Fruit fly (Drosophila melanogaster) whole organism, embryonic: ENCODE data around the gene ClC-c.

ENCODE experiments used
- BtbVII ChIP-seq: fragments of 200-800 bp; sonication (Bioruptor generic); optimal IDR thresholded peaks from 3 replicates; lab custom pipeline; 2017; ENCODE audit warnings: missing biosample characterization, mild to moderate bottlenecking, missing genetic modification characterization
- C15 ChIP-seq: fragments of 200-800 bp; sonication (Bioruptor generic); IDR thresholded peaks from 3 replicates; pipeline ENCODE4 v1.3.6; 2022; ENCODE audit warnings: missing biosample characterization, missing genetic modification characterization
- CG10267 ChIP-seq: fragments of 200-800 bp; sonication (Bioruptor generic); optimal IDR thresholded peaks from 2 replicates; lab custom pipeline; 2018; ENCODE audit warnings: missing biosample characterization, mild to moderate bottlenecking, missing genetic modification characterization, moderate library complexity
- CG10959 ChIP-seq: fragments of 200-800 bp; sonication (Bioruptor generic); IDR thresholded peaks from 2 replicates; pipeline ENCODE4 v1.3.6; 2022; ENCODE audit warnings: missing biosample characterization, missing genetic modification characterization
- CG11398 ChIP-seq: fragments of 200-800 bp; sonication (Bioruptor generic); optimal IDR thresholded peaks from 2 replicates; lab custom pipeline; 2016; ENCODE audit warnings: missing biosample characterization, missing genetic modification characterization
- CG12155 ChIP-seq: fragments of 200-800 bp; sonication (Bioruptor generic); optimal IDR thresholded peaks from 3 replicates; lab custom pipeline; 2016; ENCODE audit warnings: missing biosample characterization, missing genetic modification characterization
- CG12942 ChIP-seq: fragments of 200-800 bp; sonication (Bioruptor generic); optimal IDR thresholded peaks from 3 replicates; lab custom pipeline; 2016; ENCODE audit warnings: missing biosample characterization, missing genetic modification characterization
- CG13894 ChIP-seq: fragments of 200-800 bp; sonication (Bioruptor generic); optimal IDR thresholded peaks from 3 replicates; lab custom pipeline; 2018; ENCODE audit warnings: missing biosample characterization, mild to moderate bottlenecking, missing genetic modification characterization, moderate library complexity
- CG14965 ChIP-seq: fragments of 200-800 bp; sonication (Bioruptor generic); optimal IDR thresholded peaks from 2 replicates; lab custom pipeline; 2016; ENCODE audit warnings: missing biosample characterization, missing genetic modification characterization, borderline replicate concordance
- CG1529 ChIP-seq: fragments of 200-800 bp; sonication (Bioruptor generic); optimal IDR thresholded peaks from 3 replicates; lab custom pipeline; 2018; ENCODE audit warnings: missing biosample characterization, missing genetic modification characterization
- CG15479 ChIP-seq: fragments of 200-800 bp; sonication (Bioruptor generic); optimal IDR thresholded peaks from 3 replicates; lab custom pipeline; 2019; ENCODE audit warnings: missing biosample characterization, mild to moderate bottlenecking, missing genetic modification characterization, moderate library complexity
- CG1647 ChIP-seq: fragments of 200-800 bp; sonication (Bioruptor generic); optimal IDR thresholded peaks from 3 replicates; lab custom pipeline; 2016; ENCODE audit warnings: missing biosample characterization, missing genetic modification characterization
- CG17385 ChIP-seq: fragments of 200-800 bp; sonication (Bioruptor generic); optimal IDR thresholded peaks from 3 replicates; lab custom pipeline; 2018; ENCODE audit warnings: missing biosample characterization, mild to moderate bottlenecking, missing genetic modification characterization
- CG18476 ChIP-seq: fragments of 200-800 bp; sonication (Bioruptor generic); optimal IDR thresholded peaks from 2 replicates; lab custom pipeline; 2016; ENCODE audit warnings: missing biosample characterization, mild to moderate bottlenecking, missing genetic modification characterization
- CG32767 ChIP-seq: fragments of 200-800 bp; sonication (Bioruptor generic); IDR thresholded peaks from 2 replicates; pipeline ENCODE4 v1.3.6; 2022; ENCODE audit warnings: missing biosample characterization, missing genetic modification characterization
- CG4617 ChIP-seq: fragments of 200-800 bp; sonication (Bioruptor generic); optimal IDR thresholded peaks from 3 replicates; lab custom pipeline; 2016; ENCODE audit warnings: missing biosample characterization, missing genetic modification characterization, borderline replicate concordance
- CG7556 ChIP-seq: fragments of 200-800 bp; sonication (Bioruptor generic); optimal IDR thresholded peaks from 2 replicates; lab custom pipeline; 2017; ENCODE audit warnings: missing biosample characterization, mild to moderate bottlenecking, missing genetic modification characterization
- CG9437 ChIP-seq: fragments of 200-800 bp; sonication (Bioruptor generic); optimal IDR thresholded peaks from 2 replicates; lab custom pipeline; 2018; ENCODE audit warnings: missing biosample characterization, mild to moderate bottlenecking, missing genetic modification characterization
- CG9727 ChIP-seq: fragments of 200-800 bp; sonication (Bioruptor generic); optimal IDR thresholded peaks from 3 replicates; lab custom pipeline; 2017; ENCODE audit warnings: missing biosample characterization, mild to moderate bottlenecking, missing genetic modification characterization
- CkIIα-i1 ChIP-seq: fragments of 200-800 bp; sonication (Bioruptor generic); IDR thresholded peaks from 2 replicates; pipeline ENCODE4 v1.3.6; 2022; ENCODE audit warnings: missing biosample characterization, missing genetic modification characterization
- Dad ChIP-seq: fragments of 200-800 bp; sonication (Bioruptor generic); optimal IDR thresholded peaks from 3 replicates; lab custom pipeline; 2016; ENCODE audit warnings: missing biosample characterization, missing genetic modification characterization
- E2f1 ChIP-seq: fragments of 200-800 bp; sonication (Bioruptor generic); IDR thresholded peaks from 2 replicates; pipeline ENCODE4 v1.3.6; 2022; ENCODE audit warnings: missing biosample characterization, missing genetic modification characterization
- Gug ChIP-seq: fragments of 200-800 bp; sonication (Bioruptor generic); IDR thresholded peaks from 4 replicates; pipeline ENCODE4 v1.3.6; 2022; ENCODE audit warnings: missing biosample characterization, missing genetic modification characterization
- HLHmδ ChIP-seq: fragments of 200-800 bp; sonication (Bioruptor generic); optimal IDR thresholded peaks from 2 replicates; lab custom pipeline; 2018; ENCODE audit warnings: missing biosample characterization, mild to moderate bottlenecking, missing genetic modification characterization, moderate library complexity
- Jarid2 ChIP-seq: fragments of 200-800 bp; sonication (Bioruptor generic); optimal IDR thresholded peaks from 3 replicates; lab custom pipeline; 2017; ENCODE audit warnings: mild to moderate bottlenecking, missing biosample characterization, missing genetic modification reagents, missing genetic modification characterization
- Lhr ChIP-seq: fragments of 200-800 bp; sonication (Bioruptor generic); optimal IDR thresholded peaks from 3 replicates; lab custom pipeline; 2017; ENCODE audit warnings: mild to moderate bottlenecking, missing biosample characterization, missing genetic modification reagents, missing genetic modification characterization
- Nf-YB ChIP-seq: fragments of 200-800 bp; sonication (Bioruptor generic); optimal IDR thresholded peaks from 3 replicates; lab custom pipeline; 2019; ENCODE audit warnings: missing biosample characterization, mild to moderate bottlenecking, missing genetic modification characterization, moderate library complexity
- Scr ChIP-seq: fragments of 200-800 bp; sonication (Bioruptor generic); IDR thresholded peaks from 2 replicates; pipeline ENCODE4 v1.3.6; 2022; ENCODE audit warnings: missing biosample characterization, missing genetic modification characterization; ENCODE audit not compliant: partially characterized antibody
- Sox100B ChIP-seq: fragments of 200-800 bp; sonication (Bioruptor generic); optimal IDR thresholded peaks from 3 replicates; lab custom pipeline; 2018; ENCODE audit warnings: missing biosample characterization, mild to moderate bottlenecking, missing genetic modification characterization
- cas ChIP-seq: fragments of 200-800 bp; sonication (Bioruptor generic); IDR thresholded peaks from 2 replicates; pipeline ENCODE4 v1.3.6; 2022; ENCODE audit warnings: missing biosample characterization, missing genetic modification characterization
- chn ChIP-seq: fragments of 200-800 bp; sonication (Bioruptor generic); optimal IDR thresholded peaks from 2 replicates; lab custom pipeline; 2016; ENCODE audit warnings: missing biosample characterization, missing genetic modification characterization
- dimm ChIP-seq: fragments of 200-800 bp; sonication (Bioruptor generic); IDR thresholded peaks from 2 replicates; pipeline ENCODE4 v1.3.6; 2022; ENCODE audit warnings: missing biosample characterization, missing genetic modification characterization
- disco-r ChIP-seq: fragments of 200-800 bp; sonication (Bioruptor generic); optimal IDR thresholded peaks from 2 replicates; lab custom pipeline; 2016; ENCODE audit warnings: missing biosample characterization, missing genetic modification characterization
- eyg ChIP-seq: fragments of 200-800 bp; sonication (Bioruptor generic); optimal IDR thresholded peaks from 3 replicates; lab custom pipeline; 2016; ENCODE audit warnings: missing biosample characterization, missing genetic modification characterization
- fru ChIP-seq: fragments of >200 bp; optimal IDR thresholded peaks from 2 replicates; lab custom pipeline; 2017
- fu2 ChIP-seq: fragments of 200-800 bp; sonication (Bioruptor generic); optimal IDR thresholded peaks from 2 replicates; lab custom pipeline; 2016; ENCODE audit warnings: missing biosample characterization, missing genetic modification characterization
- grn ChIP-seq: fragments of 200-800 bp; sonication (Bioruptor generic); optimal IDR thresholded peaks from 3 replicates; lab custom pipeline; 2017; ENCODE audit warnings: missing biosample characterization, missing genetic modification characterization
- her ChIP-seq: fragments of 200-800 bp; sonication (Bioruptor generic); optimal IDR thresholded peaks from 2 replicates; lab custom pipeline; 2016; ENCODE audit warnings: missing biosample characterization, missing genetic modification characterization
- jing ChIP-seq: fragments of 200-800 bp; sonication (Bioruptor generic); optimal IDR thresholded peaks from 2 replicates; lab custom pipeline; 2018; ENCODE audit warnings: missing biosample characterization, mild to moderate bottlenecking, missing genetic modification characterization
- lola ChIP-seq, 3 experiments: fragments of >200 bp in 2 of 3; fragments of 200-800 bp in 1 of 3; sonication (Bioruptor generic) in 1 of 3; optimal IDR thresholded peaks; 2 replicates each; lab custom pipeline; 2017 to 2019; ENCODE audit warnings: missing biosample characterization in 3 of 3, missing genetic modification characterization in 3 of 3, mild to moderate bottlenecking in 1 of 3, moderate library complexity in 1 of 3
- mld ChIP-seq: fragments of 200-800 bp; sonication (Bioruptor generic); IDR thresholded peaks from 3 replicates; pipeline ENCODE4 v1.3.6; 2022; ENCODE audit warnings: missing biosample characterization, missing genetic modification characterization; ENCODE audit not compliant: partially characterized antibody
- pita ChIP-seq: fragments of 200-800 bp; sonication (Bioruptor generic); optimal IDR thresholded peaks from 2 replicates; lab custom pipeline; 2017; ENCODE audit warnings: missing biosample characterization, mild to moderate bottlenecking, missing genetic modification characterization
- pros ChIP-seq: fragments of 200-800 bp; sonication (Bioruptor generic); optimal IDR thresholded peaks from 3 replicates; lab custom pipeline; 2019; ENCODE audit warnings: missing biosample characterization, mild to moderate bottlenecking, missing genetic modification characterization, moderate library complexity
- row ChIP-seq: fragments of 200-800 bp; sonication (Bioruptor generic); IDR thresholded peaks from 3 replicates; pipeline ENCODE4 v1.3.6; 2022; ENCODE audit warnings: missing biosample characterization, missing genetic modification characterization
- sc ChIP-seq, 3 experiments: fragments of >200 bp in 2 of 3; fragments of 200-800 bp in 1 of 3; sonication (Bioruptor generic) in 1 of 3; optimal IDR thresholded peaks; 2 replicates in 2 of 3; 3 replicates in 1 of 3; lab custom pipeline; 2017; ENCODE audit warnings: mild to moderate bottlenecking in 1 of 3, missing biosample characterization in 1 of 3, missing genetic modification characterization in 1 of 3, missing genetic modification reagents in 1 of 3
- slou ChIP-seq: fragments of 200-800 bp; sonication (Bioruptor generic); optimal IDR thresholded peaks from 3 replicates; lab custom pipeline; 2016; ENCODE audit warnings: missing biosample characterization, missing genetic modification characterization
- slp2 ChIP-seq: fragments of 200-800 bp; sonication (Bioruptor generic); optimal IDR thresholded peaks from 2 replicates; lab custom pipeline; 2016; ENCODE audit warnings: missing biosample characterization, missing genetic modification characterization
- tna ChIP-seq: fragments of 200-800 bp; sonication (Bioruptor generic); IDR thresholded peaks from 2 replicates; pipeline ENCODE4 v1.3.6; 2022; ENCODE audit warnings: missing biosample characterization, missing genetic modification characterization; ENCODE audit not compliant: partially characterized antibody
- unpg ChIP-seq: fragments of 200-800 bp; sonication (Bioruptor generic); optimal IDR thresholded peaks from 3 replicates; lab custom pipeline; 2018; ENCODE audit warnings: missing biosample characterization, mild to moderate bottlenecking, missing genetic modification characterization, moderate library complexity

The ClC-c gene

dm6 chr3L:16052145-16053025, 37.9 kb upstream of the ClC-c start (continued):
- TF ChIP-seq CG18476 (GFP tag; lab: Kevin White, UChicago): no peak
- no peak for TF ChIP-seq sc (optimal IDR thresholded peaks at IDR 0.05; lab: Kevin White, UChicago)
- TF ChIP-seq sc (GFP tag; optimal IDR thresholded peaks at IDR 0.05; lab: Kevin White, UChicago): no peak
- no peak for TF ChIP-seq slou (GFP tag; lab: Kevin White, UChicago)
- no peak for TF ChIP-seq CkIIα-i1 (GFP tag; lab: Robert Waterston, UW)
- no peak for TF ChIP-seq Sox100B
- TF ChIP-seq eyg (GFP tag; lab: Kevin White, UChicago): no peak
- peak; percentile 89 for TF ChIP-seq pros
- TF ChIP-seq grn (GFP tag; lab: Kevin White, UChicago): no peak
- no peak for TF ChIP-seq tna
- no peak for TF ChIP-seq slp2 (GFP tag; lab: Kevin White, UChicago)
- TF ChIP-seq pita: no peak
- TF ChIP-seq CG13894 (tag; lab: Kevin White, UChicago): no peak
- peak; percentile 31 for TF ChIP-seq CG4617 (GFP tag; lab: Kevin White, UChicago)
- no peak for TF ChIP-seq CG1647 (GFP tag; lab: Kevin White, UChicago)
- peak; percentile 32; the same call in 1 of the 2 replicates for TF ChIP-seq CG32767 (GFP tag; lab: Robert Waterston, UW)
- TF ChIP-seq chn (GFP tag; lab: Kevin White, UChicago): no peak
- TF ChIP-seq Dad (GFP tag; lab: Kevin White, UChicago): no peak
- TF ChIP-seq Lhr: no peak
- TF ChIP-seq cas: no peak
- peak; percentile 87 for TF ChIP-seq CG17385 (GFP tag; lab: Kevin White, UChicago)
- no peak for TF ChIP-seq E2f1 (GFP tag; lab: Robert Waterston, UW)
- TF ChIP-seq disco-r: no peak
- TF ChIP-seq Jarid2: no peak
- TF ChIP-seq row (GFP tag; lab: Robert Waterston, UW): no peak
- TF ChIP-seq fru (lab: Kevin White, UChicago): no peak
- TF ChIP-seq CG11398 (GFP tag; lab: Kevin White, UChicago): no peak
- TF ChIP-seq CG7556 (GFP tag; lab: Kevin White, UChicago): peak; percentile 11
- no peak; the same call in 1 of the 2 replicates for TF ChIP-seq Scr (GFP tag; lab: Robert Waterston, UW)
- TF ChIP-seq CG9437 (GFP tag; lab: Kevin White, UChicago): no peak
- TF ChIP-seq her (GFP tag; lab: Kevin White, UChicago): no peak
- TF ChIP-seq Gug (GFP tag; lab: Robert Waterston, UW): no peak
- no peak for TF ChIP-seq CG10959
- no peak for TF ChIP-seq dimm (GFP tag; lab: Robert Waterston, UW)
- no peak for TF ChIP-seq CG14965 (GFP tag; lab: Kevin White, UChicago)
- no peak for TF ChIP-seq CG10267 (tag; lab: Kevin White, UChicago)
- TF ChIP-seq unpg (GFP tag; lab: Kevin White, UChicago): no peak
- no peak for TF ChIP-seq mld (GFP tag; lab: Robert Waterston, UW)
- TF ChIP-seq fu2 (GFP tag; lab: Kevin White, UChicago): no peak
- no peak for TF ChIP-seq CG12155 (GFP tag; lab: Kevin White, UChicago)
- TF ChIP-seq Nf-YB (GFP tag; lab: Kevin White, UChicago): no peak
- no peak for TF ChIP-seq jing (GFP tag; lab: Kevin White, UChicago)
- TF ChIP-seq CG15479 (GFP tag; lab: Kevin White, UChicago): peak; percentile 95
- TF ChIP-seq CG9727 (GFP tag; lab: Kevin White, UChicago): peak; percentile 7
- TF ChIP-seq CG12942 (GFP tag; lab: Kevin White, UChicago): no peak
- TF ChIP-seq HLHmδ (GFP tag; lab: Kevin White, UChicago): no peak
- TF ChIP-seq CG1529 (GFP tag; lab: Kevin White, UChicago): no peak
- TF ChIP-seq lola (GFP tag; optimal IDR thresholded peaks at IDR 0.05; lab: Kevin White, UChicago): peak in 2 of 3 experiments; percentile 71 to 96
- TF ChIP-seq BtbVII (GFP tag; lab: Kevin White, UChicago): no peak
- TF ChIP-seq C15 (GFP tag; lab: Robert Waterston, UW): no peak
